Worm (Caenorhabditis elegans) whole organism, L3 larva: ENCODE results near the gene F53C3.4.

Experiments used
- R02D3.7 ChIP-seq: fragments of 150-350 bp; optimal IDR thresholded peaks from 2 replicates; lab custom pipeline; 2014; ENCODE audit warnings: missing biosample characterization, missing genetic modification characterization
- ZK546.5 ChIP-seq: sonication (generic microtip); optimal IDR thresholded peaks from 2 replicates; lab custom pipeline; 2017; ENCODE audit warnings: missing biosample characterization, missing genetic modification characterization
- elt-3 ChIP-seq, 3 experiments: fragments of 150-350 bp in 1 of 3; sonication (generic microtip) in 2 of 3; optimal IDR thresholded peaks; 2 replicates in 2 of 3; 4 replicates in 1 of 3; lab custom pipeline; 2014 to 2017; ENCODE audit warnings: missing biosample characterization in 3 of 3, missing genetic modification characterization in 3 of 3
- jun-1 ChIP-seq: fragments of 150-350 bp; optimal IDR thresholded peaks from 2 replicates; lab custom pipeline; 2014; ENCODE audit warnings: missing biosample characterization, missing genetic modification reagents, missing genetic modification characterization
- nhr-237 ChIP-seq: fragments of 150-350 bp; optimal IDR thresholded peaks from 2 replicates; lab custom pipeline; 2014; ENCODE audit warnings: missing biosample characterization, missing genetic modification characterization
- unc-62 ChIP-seq: fragments of 150-350 bp; sonication (generic microtip); optimal IDR thresholded peaks from 4 replicates; lab custom pipeline; 2014; ENCODE audit warnings: missing biosample characterization, missing genetic modification reagents, missing genetic modification characterization

- TF ChIP-seq unc-62 (GFP tag; lab: Kevin White, UChicago) (no peak), ZK546.5 (tag; lab: Kevin White, UChicago) (no peak), jun-1 (no peak), nhr-237 (tag; lab: Kevin White, UChicago) (no peak), R02D3.7 (tag; lab: Kevin White, UChicago) (no peak), elt-3 (tag; optimal IDR thresholded peaks at IDR 0.05; lab: Kevin White, UChicago) (no peak)
These were observed 10.5 kb downstream of the F53C3.4 start, which contains the start of gene F53C3.1 for ce11 chrII:3911716-3912115.
